Worm (Caenorhabditis elegans) whole organism, L2 larva: ENCODE measurements around the gene F32G8.3.

Experiments
- C34F6.9 ChIP-seq: fragments of 150-350 bp; optimal IDR thresholded peaks from 2 replicates; lab custom pipeline; 2014; ENCODE audit warnings: missing biosample characterization, missing genetic modification characterization
- Y55F3AM.14 ChIP-seq: fragments of 200-800 bp; sonication (Bioruptor generic); optimal IDR thresholded peaks from 2 replicates; lab custom pipeline; 2018; ENCODE audit warnings: mild to moderate bottlenecking, missing genetic modification characterization, missing compliant biosample characterization
- alr-1 ChIP-seq: fragments of 150-350 bp; optimal IDR thresholded peaks from 2 replicates; lab custom pipeline; 2014; ENCODE audit warnings: missing biosample characterization, missing genetic modification characterization
- ama-1 ChIP-seq: fragments of 150-350 bp; optimal IDR thresholded peaks from 2 replicates; lab custom pipeline; 2018; ENCODE audit warnings: inconsistent platforms
- blmp-1 ChIP-seq: sonication (generic microtip); optimal IDR thresholded peaks from 2 replicates; lab custom pipeline; 2017; ENCODE audit warnings: missing genetic modification characterization, mild to moderate bottlenecking, missing compliant biosample characterization, antibody characterized with exemption, moderate library complexity; ENCODE audit not compliant: insufficient read depth
- ceh-16 ChIP-seq: fragments of 150-350 bp; optimal IDR thresholded peaks from 2 replicates; lab custom pipeline; 2014; ENCODE audit warnings: missing biosample characterization, missing genetic modification characterization
- ceh-82 ChIP-seq: fragments of 150-350 bp; optimal IDR thresholded peaks from 2 replicates; lab custom pipeline; 2014; ENCODE audit warnings: missing biosample characterization, missing genetic modification characterization
- crh-2 ChIP-seq: sonication (generic microtip); optimal IDR thresholded peaks from 2 replicates; lab custom pipeline; 2017; ENCODE audit warnings: missing biosample characterization, missing genetic modification characterization
- egl-27 ChIP-seq: sonication (generic microtip); optimal IDR thresholded peaks from 3 replicates; lab custom pipeline; 2017; ENCODE audit warnings: missing biosample characterization, missing genetic modification reagents, missing genetic modification characterization
- gmeb-1 ChIP-seq: fragments of 150-350 bp; optimal IDR thresholded peaks from 2 replicates; lab custom pipeline; 2014; ENCODE audit warnings: missing biosample characterization, missing genetic modification characterization
- lin-13 ChIP-seq: fragments of 150-350 bp; optimal IDR thresholded peaks from 2 replicates; lab custom pipeline; 2014; ENCODE audit warnings: missing biosample characterization, missing genetic modification reagents, missing genetic modification characterization
- lsy-2 ChIP-seq, 2 experiments: fragments of 150-350 bp in 1 of 2; sonication (generic microtip) in 1 of 2; optimal IDR thresholded peaks; 2 replicates each; lab custom pipeline; 2014 to 2017; ENCODE audit warnings: missing biosample characterization in 2 of 2, missing genetic modification characterization in 2 of 2
- mab-5 ChIP-seq: fragments of 150-350 bp; optimal IDR thresholded peaks from 2 replicates; lab custom pipeline; 2014; ENCODE audit warnings: missing biosample characterization, missing genetic modification characterization
- mbf-1 ChIP-seq: sonication (generic microtip); optimal IDR thresholded peaks from 2 replicates; lab custom pipeline; 2017; ENCODE audit warnings: missing biosample characterization, missing genetic modification characterization
- mdl-1 ChIP-seq, 2 experiments: fragments of 150-350 bp in 1 of 2; sonication (generic microtip) in 1 of 2; optimal IDR thresholded peaks; 2 replicates each; lab custom pipeline; 2017; ENCODE audit warnings: missing biosample characterization in 2 of 2, missing genetic modification characterization in 2 of 2
- nhr-10 ChIP-seq: sonication (generic microtip); optimal IDR thresholded peaks from 2 replicates; lab custom pipeline; 2017; ENCODE audit warnings: missing biosample characterization, missing genetic modification characterization
- nhr-12 ChIP-seq: fragments of 150-350 bp; optimal IDR thresholded peaks from 2 replicates; lab custom pipeline; 2014; ENCODE audit warnings: missing biosample characterization, missing genetic modification characterization
- nhr-21 ChIP-seq: fragments of 150-350 bp; optimal IDR thresholded peaks from 2 replicates; lab custom pipeline; 2014; ENCODE audit warnings: missing biosample characterization, missing genetic modification characterization
- nhr-237 ChIP-seq: fragments of 150-350 bp; optimal IDR thresholded peaks from 2 replicates; lab custom pipeline; 2014; ENCODE audit warnings: missing biosample characterization, missing genetic modification characterization
- nhr-25 ChIP-seq: fragments of 150-350 bp; sonication (generic microtip); optimal IDR thresholded peaks from 3 replicates; lab custom pipeline; 2014; ENCODE audit warnings: missing biosample characterization, missing genetic modification characterization
- nhr-6 ChIP-seq: fragments of 150-350 bp; optimal IDR thresholded peaks from 2 replicates; lab custom pipeline; 2014; ENCODE audit warnings: missing biosample characterization, missing genetic modification characterization
- nhr-77 ChIP-seq: fragments of 150-350 bp; optimal IDR thresholded peaks from 2 replicates; lab custom pipeline; 2014; ENCODE audit warnings: missing biosample characterization, missing genetic modification characterization
- skn-1 ChIP-seq: sonication (generic microtip); optimal IDR thresholded peaks from 2 replicates; lab custom pipeline; 2017; ENCODE audit warnings: missing biosample characterization, missing genetic modification characterization
- sma-3 ChIP-seq: sonication (generic microtip); optimal IDR thresholded peaks from 2 replicates; lab custom pipeline; 2016; ENCODE audit warnings: missing genetic modification reagents, missing genetic modification characterization, missing compliant biosample characterization
- sma-9 ChIP-seq, 2 experiments: fragments of 150-350 bp in 1 of 2; sonication (generic microtip) in 1 of 2; optimal IDR thresholded peaks; 2 replicates each; lab custom pipeline; 2014 to 2016; ENCODE audit warnings: missing genetic modification characterization in 2 of 2, mild to moderate bottlenecking in 1 of 2, missing biosample characterization in 1 of 2, missing compliant biosample characterization in 1 of 2, missing genetic modification reagents in 1 of 2, moderate library complexity in 1 of 2
- snpc-4 ChIP-seq: fragments of 150-350 bp; optimal IDR thresholded peaks from 2 replicates; lab custom pipeline; 2014; ENCODE audit warnings: missing biosample characterization, missing genetic modification characterization
- unc-39 ChIP-seq: fragments of 150-350 bp; optimal IDR thresholded peaks from 2 replicates; lab custom pipeline; 2014; ENCODE audit warnings: missing biosample characterization, missing genetic modification characterization
- unc-55 ChIP-seq: fragments of 150-350 bp; sonication (generic microtip); optimal IDR thresholded peaks from 3 replicates; lab custom pipeline; 2014; ENCODE audit warnings: missing biosample characterization, missing genetic modification reagents, missing genetic modification characterization
- zag-1 ChIP-seq: fragments of 150-350 bp; optimal IDR thresholded peaks from 2 replicates; lab custom pipeline; 2014; ENCODE audit warnings: missing biosample characterization, missing genetic modification characterization
- ztf-1 ChIP-seq: fragments of 200-800 bp; sonication (Bioruptor generic); conservative IDR thresholded peaks from 2 replicates; pipeline ENCODE4 v1.3.6; 2022; ENCODE audit warnings: missing genetic modification characterization, missing compliant biosample characterization
- ztf-4 ChIP-seq: fragments of 150-350 bp; optimal IDR thresholded peaks from 2 replicates; lab custom pipeline; 2014; ENCODE audit warnings: missing biosample characterization, missing genetic modification characterization

Gene F32G8.3

ce11 chrV:10572614-10573013 lies 17.5 kb upstream of the F32G8.3 start, which contains the start of gene del-6:
Gene del-6, plus strand, starts transcription at chrV:10572914.
- no peak for TF ChIP-seq mdl-1 (tag; optimal IDR thresholded peaks at IDR 0.05; lab: Kevin White, UChicago)
- no peak for TF ChIP-seq nhr-12

ce11 chrV:10571523-10571922 lies 16.4 kb upstream of the F32G8.3 start:
- TF ChIP-seq mdl-1 (tag; optimal IDR thresholded peaks at IDR 0.05; lab: Kevin White, UChicago) (no peak), sma-3 (GFP tag; lab: Kevin White, UChicago) (peak; percentile 21)

- TF ChIP-seq sma-3 (GFP tag; lab: Kevin White, UChicago) (no peak), egl-27 (tag; lab: Kevin White, UChicago) (no peak), lsy-2 (tag; optimal IDR thresholded peaks at IDR 0.05; lab: Kevin White, UChicago) (no peak), Y55F3AM.14 (GFP tag; lab: Kevin White, UChicago) (no peak), unc-39 (no peak), mab-5 (tag; lab: Kevin White, UChicago) (no peak), nhr-77 (tag; lab: Kevin White, UChicago) (no peak), nhr-25 (tag; lab: Kevin White, UChicago) (no peak), nhr-237 (tag; lab: Kevin White, UChicago) (no peak), zag-1 (tag; lab: Kevin White, UChicago) (no peak), ama-1 (lab: Kevin White, UChicago) (no peak), mdl-1 (tag; optimal IDR thresholded peaks at IDR 0.05; lab: Kevin White, UChicago) (no peak), ceh-82 (tag; lab: Kevin White, UChicago) (no peak)
- TF ChIP-seq, all 48 proteins: peak for 0
These were observed 13.4 kb upstream of the F32G8.3 start for ce11 chrV:10568496-10568895.

ce11 chrV:10564830-10565365 lies 9.8 kb upstream of the F32G8.3 start, which contains the start of gene cat-4:
Gene cat-4, plus strand, starts transcription at chrV:10564880.
- no peak for TF ChIP-seq ztf-1 (GFP tag; lab: Robert Waterston, UW)
- TF ChIP-seq crh-2 = no peak
- peak; percentile 50 for TF ChIP-seq sma-9 (GFP tag; optimal IDR thresholded peaks at IDR 0.05; lab: Kevin White, UChicago)
- TF ChIP-seq sma-9 (tag; optimal IDR thresholded peaks at IDR 0.05; lab: Kevin White, UChicago) = no peak
- no peak for TF ChIP-seq unc-39
- no peak for TF ChIP-seq snpc-4 (tag; lab: Kevin White, UChicago)
- TF ChIP-seq gmeb-1 (tag; lab: Kevin White, UChicago) = peak; percentile 19
- TF ChIP-seq nhr-237 (tag; lab: Kevin White, UChicago) = no peak

- TF ChIP-seq blmp-1 (tag; lab: Kevin White, UChicago) (peak; percentile 17), skn-1 (no peak)
These were observed 9.0 kb upstream of the F32G8.3 start for ce11 chrV:10564140-10564539.

ce11 chrV:10562817-10563216 lies 7.7 kb upstream of the F32G8.3 start:
- no peak for TF ChIP-seq ceh-16 (tag; lab: Kevin White, UChicago)
- no peak for TF ChIP-seq lin-13 (GFP tag; lab: Kevin White, UChicago)
- TF ChIP-seq nhr-21 = no peak

- no peak for TF ChIP-seq mdl-1 (tag; optimal IDR thresholded peaks at IDR 0.05; lab: Kevin White, UChicago)
- TF ChIP-seq nhr-237 (tag; lab: Kevin White, UChicago) = no peak
- TF ChIP-seq lsy-2 (tag; optimal IDR thresholded peaks at IDR 0.05; lab: Kevin White, UChicago) = no peak
- TF ChIP-seq mbf-1 (tag; lab: Kevin White, UChicago) = no peak
- no peak for TF ChIP-seq C34F6.9 (tag; lab: Kevin White, UChicago)
- no peak for TF ChIP-seq mab-5 (tag; lab: Kevin White, UChicago)
- no peak for TF ChIP-seq snpc-4 (tag; lab: Kevin White, UChicago)
- no peak for TF ChIP-seq sma-9 (GFP tag; optimal IDR thresholded peaks at IDR 0.05; lab: Kevin White, UChicago)
- TF ChIP-seq sma-9 (tag; optimal IDR thresholded peaks at IDR 0.05; lab: Kevin White, UChicago) = no peak
- no peak for TF ChIP-seq ztf-4 (tag; lab: Kevin White, UChicago)
- no peak for TF ChIP-seq skn-1
- TF ChIP-seq ztf-1 (GFP tag; lab: Robert Waterston, UW) = no peak
- TF ChIP-seq ceh-82 (tag; lab: Kevin White, UChicago) = no peak
- no peak for TF ChIP-seq nhr-6 (tag; lab: Kevin White, UChicago)
- no peak for TF ChIP-seq nhr-10 (tag; lab: Kevin White, UChicago)
- TF ChIP-seq unc-55 (GFP tag; lab: Kevin White, UChicago) = no peak
- TF ChIP-seq alr-1 (tag; lab: Kevin White, UChicago) = no peak
These were observed 6.5 kb upstream of the F32G8.3 start for ce11 chrV:10561632-10562031.
